Worm (Caenorhabditis elegans) whole organism, L4/young adult: ENCODE data around the gene fbxa-30.

Source experiments
- dao-5 ChIP-seq: sonication (generic microtip); optimal IDR thresholded peaks from 2 replicates; lab custom pipeline; 2016; ENCODE audit warnings: missing genotype, missing genetic modification characterization, moderate library complexity, missing compliant biosample characterization
- him-1 ChIP-seq: sonication (generic microtip); optimal IDR thresholded peaks from 2 replicates; lab custom pipeline; 2016; ENCODE audit warnings: missing genotype, missing genetic modification reagents, missing genetic modification characterization, missing compliant biosample characterization

- TF ChIP-seq him-1: no peak
- no peak for TF ChIP-seq dao-5
These were observed 28.0 kb upstream of the fbxa-30 start, which contains the start of gene fbxa-75 for ce11 chrIII:1303414-1303813.
